Fruit fly (Drosophila melanogaster): ENCODE data around the gene sip2.

DNA sequence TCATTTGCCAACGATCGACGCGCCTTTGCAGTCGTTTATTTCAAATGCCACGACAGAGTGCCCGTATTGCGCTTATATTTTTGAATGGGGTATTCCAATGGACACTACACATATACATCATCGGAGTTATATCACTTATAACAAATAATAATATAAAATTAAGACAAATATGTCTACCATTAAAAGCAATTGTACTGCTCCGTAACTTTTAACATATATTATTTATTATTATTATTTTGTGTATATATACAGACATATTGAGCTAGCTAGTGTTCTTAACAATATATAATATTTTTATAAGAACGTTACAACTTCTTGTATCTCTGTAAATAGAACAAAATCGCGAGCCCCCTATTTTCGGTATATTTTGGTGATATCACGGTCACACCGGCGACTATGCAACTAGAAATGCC, at the start of gene sip2, which contains the start of gene Coprox:
- no peak for TF ChIP-seq CG8478 (optimal IDR thresholded peaks at IDR 0.05)
- no peak for TF ChIP-seq CTCF (optimal IDR thresholded peaks at IDR 0.05)

Data from S2 (cell line).